Worm (Caenorhabditis elegans): Measurements from ENCODE around the gene str-256.

The str-256 gene

ce11 chrV:501230-501629, at the start of gene str-256:
str-256 (minus strand) TSS chrV:501330.
- no peak for TF ChIP-seq unc-62 (GFP tag; optimal IDR thresholded peaks at IDR 0.05)

DNA sequence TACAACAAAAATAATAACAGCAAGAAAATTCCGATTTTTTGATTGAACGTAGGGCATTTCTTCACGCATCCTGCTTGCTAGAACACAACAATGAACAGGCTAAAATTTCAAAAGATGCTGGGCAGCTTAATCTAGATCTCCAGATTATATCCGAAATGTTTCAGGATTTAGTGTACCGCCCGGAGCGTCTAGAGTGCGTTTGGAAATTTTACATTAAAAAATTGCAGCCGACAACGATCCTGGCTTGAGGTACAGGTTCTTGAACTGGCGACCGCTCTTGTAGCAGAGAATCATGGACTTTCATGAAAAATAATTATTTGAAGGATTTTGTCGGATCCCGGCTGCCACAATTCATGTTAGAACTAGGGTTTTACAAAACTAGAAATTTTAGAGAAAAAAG, 46.9 kb upstream of the str-256 start, which contains the start of gene C14C6.6:
C14C6.6 (minus strand) TSS at position 101 of the 400 bp plus-strand sequence.
- TF ChIP-seq unc-62 (GFP tag; optimal IDR thresholded peaks at IDR 0.05): no peak

DNA sequence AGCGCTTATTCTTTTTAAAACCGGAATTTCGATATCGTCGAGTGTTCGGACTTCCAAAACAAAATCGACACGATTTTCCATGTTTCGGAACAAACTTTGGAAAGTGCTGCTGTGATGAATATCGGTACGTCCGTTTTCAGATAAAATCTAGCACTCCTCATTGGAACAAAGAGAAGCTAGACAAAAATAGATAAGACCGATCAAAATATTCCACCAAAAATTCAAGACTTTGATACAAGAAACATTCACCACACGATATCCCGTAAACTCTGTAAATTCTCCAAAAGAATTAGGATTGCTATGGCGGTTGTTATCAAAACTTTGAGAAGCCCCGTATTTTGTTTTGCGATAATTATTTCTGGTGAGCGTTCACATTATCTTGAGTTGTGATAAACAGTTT, 42.0 kb upstream of the str-256 start, which contains the start of gene C14C6.3:
C14C6.3 (plus strand) TSS at position 301 of the 400 bp plus-strand sequence.
- TF ChIP-seq unc-62 (GFP tag; optimal IDR thresholded peaks at IDR 0.05): no peak

DNA sequence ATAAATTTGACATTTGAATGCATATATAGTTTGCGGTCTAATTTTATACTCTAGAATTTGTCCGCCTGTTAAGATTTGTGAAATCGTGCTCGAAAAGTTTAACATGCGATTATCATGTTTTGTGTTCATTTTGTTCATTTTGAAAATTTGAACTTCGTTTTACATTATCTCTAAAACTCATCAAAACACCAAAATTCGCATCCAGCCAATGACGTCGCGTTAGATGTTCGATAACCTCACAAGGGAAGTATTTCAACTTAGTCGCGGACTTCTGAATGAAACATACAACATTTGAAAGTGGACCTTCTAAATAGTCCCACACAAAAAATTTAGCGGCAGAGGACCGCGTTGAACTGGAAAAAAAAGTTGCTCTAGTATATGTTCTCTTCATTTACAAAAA, 40.3 kb upstream of the str-256 start:
- no peak for TF ChIP-seq unc-62 (GFP tag; optimal IDR thresholded peaks at IDR 0.05)

ce11 chrV:539040-539510, 37.9 kb upstream of the str-256 start, which contains the start of gene nhr-155:
nhr-155 (plus strand) TSS chrV:539460.
- TF ChIP-seq unc-62 (GFP tag; optimal IDR thresholded peaks at IDR 0.05): no peak

DNA sequence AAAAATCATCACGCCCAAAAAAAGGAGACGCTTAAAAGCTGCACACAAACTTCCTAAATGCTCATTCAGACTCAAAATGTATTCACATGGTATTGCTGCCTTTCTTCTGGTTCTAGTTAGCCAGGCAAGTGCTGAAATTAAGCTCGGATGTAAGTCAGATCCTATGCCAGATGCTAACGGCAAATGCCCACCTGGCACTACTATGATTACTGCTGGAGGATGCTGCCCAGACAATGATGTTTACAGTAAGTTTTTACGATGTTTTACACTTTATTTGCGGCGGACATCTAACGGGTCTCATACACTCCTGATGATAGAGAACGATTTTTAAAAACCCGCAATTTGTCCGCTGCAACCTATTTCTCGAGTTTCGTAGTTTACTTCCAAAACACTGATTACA, 35.4 kb upstream of the str-256 start, which contains the start of gene C14C6.5:
C14C6.5 (plus strand) TSS at position 58 of the 400 bp plus-strand sequence.
- no peak for TF ChIP-seq unc-62 (GFP tag; optimal IDR thresholded peaks at IDR 0.05)

DNA sequence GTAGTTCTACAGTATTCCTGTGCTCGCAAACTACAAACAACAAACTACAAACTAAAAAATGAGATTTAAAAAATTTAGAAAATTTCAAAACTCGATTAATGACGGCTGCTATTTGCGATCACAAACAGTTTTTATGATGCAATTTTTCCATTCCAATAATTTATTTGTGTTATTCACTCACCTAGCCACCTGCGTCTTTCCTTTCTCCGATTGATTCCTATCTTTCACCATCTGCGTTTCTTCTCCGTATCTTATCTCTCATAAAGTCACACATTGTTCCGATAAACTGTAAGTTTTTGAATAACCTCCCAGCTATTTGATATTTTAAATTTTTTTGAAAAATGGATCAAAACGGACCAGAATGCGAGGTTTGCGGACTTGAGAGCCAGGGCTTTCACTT, 33.0 kb upstream of the str-256 start, which contains the start of gene nhr-132:
nhr-132 (plus strand) TSS at position 271 of the 400 bp plus-strand sequence.
- no peak for TF ChIP-seq unc-62 (GFP tag; optimal IDR thresholded peaks at IDR 0.05)

DNA sequence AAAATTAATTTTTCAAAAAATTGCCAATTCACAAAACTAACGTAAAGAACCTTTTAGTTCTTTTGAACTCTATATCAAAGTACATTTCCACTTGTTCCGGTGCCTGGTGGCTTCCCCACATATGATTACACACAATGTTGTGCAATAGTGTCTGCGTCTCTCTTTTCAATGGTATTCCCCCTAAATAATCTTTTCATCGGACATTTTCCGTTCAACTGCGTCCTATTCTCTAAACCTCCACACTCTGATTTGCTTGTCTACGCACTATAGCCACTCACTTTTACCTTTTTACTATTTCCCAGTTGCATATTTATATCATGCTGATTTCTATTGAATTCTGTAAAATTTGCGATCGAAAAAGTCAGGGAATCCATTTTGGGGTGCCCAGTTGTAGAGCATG, 30.9 kb upstream of the str-256 start, which contains the start of gene nhr-58:
nhr-58 (plus strand) TSS at position 214 of the 400 bp plus-strand sequence.
- TF ChIP-seq unc-62 (GFP tag; optimal IDR thresholded peaks at IDR 0.05): no peak

DNA sequence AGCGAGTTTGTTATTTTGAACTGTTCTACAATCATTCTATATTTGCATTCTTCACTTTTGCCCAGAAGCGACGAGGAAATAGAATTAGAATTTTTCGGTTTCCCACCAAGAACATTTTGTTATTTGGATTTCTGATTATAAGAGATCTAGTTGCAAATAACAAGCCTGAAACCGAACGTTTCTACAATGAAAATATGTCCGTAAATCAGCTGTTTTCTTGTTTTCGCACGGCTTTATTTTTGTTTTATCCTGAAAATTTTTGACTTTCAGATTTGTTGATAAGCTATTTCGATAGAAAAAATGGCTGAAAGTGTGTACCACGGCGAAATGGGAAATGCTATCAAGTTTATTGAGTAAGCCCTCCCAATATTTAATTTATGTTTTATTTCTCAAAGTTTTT, 26.5 kb upstream of the str-256 start, which contains the start of gene srw-108:
srw-108 (plus strand) TSS at position 301 of the 400 bp plus-strand sequence.
- no peak for TF ChIP-seq unc-62 (GFP tag; optimal IDR thresholded peaks at IDR 0.05)

DNA sequence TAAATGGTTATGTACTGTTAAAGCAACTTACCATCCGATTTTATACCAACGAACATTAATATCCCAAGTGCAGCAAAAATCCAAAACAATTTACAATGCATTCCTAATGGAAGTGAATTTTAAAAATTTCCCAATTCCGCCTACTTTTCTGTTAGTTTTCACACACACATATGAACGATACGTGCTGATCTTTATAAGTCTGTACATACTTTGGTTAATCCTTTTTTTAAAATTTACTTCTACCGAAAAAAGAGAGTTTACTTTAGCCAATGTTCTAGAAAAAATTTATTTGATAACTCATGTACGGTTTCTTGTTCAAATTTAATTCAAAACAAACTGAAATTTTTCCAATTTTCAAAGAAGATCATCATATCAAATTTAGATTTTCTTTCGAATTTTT, 23.9 kb upstream of the str-256 start, which contains the start of gene R11G11.16:
R11G11.16 (minus strand) TSS at position 101 of the 400 bp plus-strand sequence.
- TF ChIP-seq unc-62 (GFP tag; optimal IDR thresholded peaks at IDR 0.05): no peak

- TF ChIP-seq unc-62 (GFP tag; optimal IDR thresholded peaks at IDR 0.05): no peak
Measured at ce11 chrV:524058-524457, 22.9 kb upstream of the str-256 start, which contains the start of gene lipl-3. lipl-3 (minus strand) TSS chrV:524218.

DNA sequence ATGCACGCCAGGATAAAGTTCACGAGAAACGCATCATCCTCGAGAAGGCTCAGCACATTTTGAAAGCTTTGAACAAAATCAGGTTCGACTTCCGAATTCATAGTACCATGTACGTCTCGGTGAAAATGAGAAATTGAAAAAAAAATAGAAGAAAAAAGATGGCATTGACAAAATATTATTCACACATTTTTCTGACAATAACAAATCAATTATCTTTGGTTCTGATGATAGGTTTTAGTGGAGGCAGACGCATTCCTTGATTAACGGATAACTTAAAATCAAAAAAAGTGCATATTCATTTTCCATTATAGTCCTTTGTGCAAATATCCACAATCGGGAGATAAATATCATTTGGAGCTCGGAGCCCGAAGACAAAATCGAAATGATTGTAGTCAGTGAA, 20.4 kb upstream of the str-256 start, which contains the start of gene srw-107:
srw-107 (minus strand) TSS at position 101 of the 400 bp plus-strand sequence.
- TF ChIP-seq unc-62 (GFP tag; optimal IDR thresholded peaks at IDR 0.05): no peak

DNA sequence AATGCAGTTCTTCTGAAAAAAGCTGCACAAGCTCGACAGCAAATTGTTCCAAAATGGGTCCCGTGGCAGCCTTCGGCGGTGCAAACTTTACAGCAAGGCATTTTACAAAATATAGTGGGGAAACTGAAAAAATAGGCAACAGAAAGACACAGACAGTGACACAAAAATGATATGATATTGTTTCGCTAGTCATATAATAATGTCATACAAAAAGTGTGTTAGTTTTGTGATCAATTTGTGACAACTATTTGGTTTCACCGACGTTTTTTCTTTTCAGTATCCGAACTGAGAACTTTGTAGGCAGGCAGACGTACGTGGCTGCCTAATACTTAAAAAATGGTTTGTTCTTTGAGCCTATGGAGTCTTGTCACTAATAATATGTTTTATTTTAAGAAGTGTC, 18.3 kb upstream of the str-256 start, which contains the start of gene nhr-210:
nhr-210 (minus strand) TSS at position 101 of the 400 bp plus-strand sequence.
- no peak for TF ChIP-seq unc-62 (GFP tag; optimal IDR thresholded peaks at IDR 0.05)

DNA sequence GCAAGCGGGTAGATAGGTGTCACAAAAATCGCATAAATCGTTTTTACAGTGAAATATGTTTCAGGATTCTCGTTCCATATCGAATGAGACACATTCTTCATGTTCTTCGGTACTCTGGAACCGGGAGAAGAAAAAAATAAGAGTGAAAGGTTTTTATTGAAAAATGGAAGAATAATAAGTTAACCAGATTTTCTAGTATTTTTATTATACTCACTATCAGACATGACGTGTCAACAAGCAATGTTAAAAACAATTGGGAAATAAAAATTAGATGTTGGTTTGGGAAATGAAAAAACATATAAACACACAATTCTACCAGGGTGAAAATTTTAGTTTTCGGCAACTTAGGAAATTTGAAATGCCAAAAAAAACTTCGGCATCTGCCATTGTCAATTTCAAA, 11.3 kb upstream of the str-256 start, which contains the start of gene srh-37:
srh-37 (minus strand) TSS at position 101 of the 400 bp plus-strand sequence.
- TF ChIP-seq unc-62 (GFP tag; optimal IDR thresholded peaks at IDR 0.05): no peak

ce11 chrV:505191-505590, 4.1 kb upstream of the str-256 start, which contains the start of gene srlf-19:
srlf-19 (plus strand) TSS chrV:505491.
- TF ChIP-seq unc-62 (GFP tag; optimal IDR thresholded peaks at IDR 0.05): no peak

ce11 chrV:503728-504127, 2.6 kb upstream of the str-256 start, which contains the start of gene srlf-35:
srlf-35 (plus strand) TSS chrV:504028.
- TF ChIP-seq unc-62 (GFP tag; optimal IDR thresholded peaks at IDR 0.05): no peak

- no peak for TF ChIP-seq unc-62 (GFP tag; optimal IDR thresholded peaks at IDR 0.05)
Measured at ce11 chrV:502803-503273, 1.7 kb upstream of the str-256 start, which contains the start of gene T01G6.10. T01G6.10 (minus strand) TSS chrV:503223.
